Worm (Caenorhabditis elegans): ENCODE measurements around the gene F07B10.7.

Gene F07B10.7

ce11 chrV:11216137-11216536 is 44.4 kb downstream of the F07B10.7 start:
- TF ChIP-seq ztf-3 (GFP tag; optimal IDR thresholded peaks at IDR 0.05) = no peak
- no peak for TF ChIP-seq attf-3 (GFP tag; conservative IDR thresholded peaks at IDR 0.05)
- TF ChIP-seq tbx-9 (tag; optimal IDR thresholded peaks at IDR 0.05; ENCODE audit: borderline replicate concordance) = no peak
- no peak for TF ChIP-seq ama-1 (optimal IDR thresholded peaks at IDR 0.05)
- TF ChIP-seq ama-1 (GFP tag; optimal IDR thresholded peaks at IDR 0.05) = no peak
- no peak for TF ChIP-seq lag-1 (GFP tag; IDR thresholded peaks at IDR 0.05)
- TF ChIP-seq lsy-27 (tag; optimal IDR thresholded peaks at IDR 0.05; ENCODE audit: borderline replicate concordance, insufficient read depth) = no peak
- TF ChIP-seq sptf-2 (GFP tag; optimal IDR thresholded peaks at IDR 0.05) = no peak
- TF ChIP-seq lsl-1 (GFP tag; optimal IDR thresholded peaks at IDR 0.05) = no peak
- TF ChIP-seq mcd-1 (GFP tag; IDR thresholded peaks at IDR 0.05) = no peak
- TF ChIP-seq dox-1 (GFP tag; IDR thresholded peaks at IDR 0.05) = no peak
- TF ChIP-seq C06A6.2 (GFP tag; conservative IDR thresholded peaks at IDR 0.05) = no peak
- no peak for TF ChIP-seq B0019.2 (GFP tag; conservative IDR thresholded peaks at IDR 0.05)
- TF ChIP-seq ZK185.1 (tag; optimal IDR thresholded peaks at IDR 0.05; ENCODE audit: poor library complexity, severe bottlenecking) = no peak
- TF ChIP-seq ceh-58 (GFP tag; IDR thresholded peaks at IDR 0.05) = no peak
- TF ChIP-seq Y53G8AR.9 (GFP tag; conservative IDR thresholded peaks at IDR 0.05) = no peak
- no peak for TF ChIP-seq nhr-120 (GFP tag; IDR thresholded peaks at IDR 0.05)
- TF ChIP-seq nhr-90 (tag; optimal IDR thresholded peaks at IDR 0.05) = no peak
- no peak for TF ChIP-seq fkh-3 (tag; optimal IDR thresholded peaks at IDR 0.05)
- TF ChIP-seq ztf-18 (tag; optimal IDR thresholded peaks at IDR 0.05) = no peak
- no peak for TF ChIP-seq lin-35 (GFP tag; optimal IDR thresholded peaks at IDR 0.05)

- no peak for TF ChIP-seq mel-28 (tag; optimal IDR thresholded peaks at IDR 0.05; ENCODE audit: borderline replicate concordance)
- no peak for TF ChIP-seq ztf-28 (GFP tag; IDR thresholded peaks at IDR 0.05)
- no peak for TF ChIP-seq ztf-25 (GFP tag; IDR thresholded peaks at IDR 0.05)
- TF ChIP-seq ztf-3 (GFP tag; optimal IDR thresholded peaks at IDR 0.05) = no peak
- TF ChIP-seq rpc-1 (optimal IDR thresholded peaks at IDR 0.05) = no peak
- TF ChIP-seq rpc-1 (tag; optimal IDR thresholded peaks at IDR 0.05) = no peak
- no peak for TF ChIP-seq F22D6.2 (tag; optimal IDR thresholded peaks at IDR 0.05)
- TF ChIP-seq attf-6 (GFP tag; IDR thresholded peaks at IDR 0.05) = no peak
- no peak for TF ChIP-seq mxl-1 (tag; optimal IDR thresholded peaks at IDR 0.05)
- no peak for TF ChIP-seq bed-2 (GFP tag; IDR thresholded peaks at IDR 0.05)
- no peak for TF ChIP-seq K12H6.12 (tag; optimal IDR thresholded peaks at IDR 0.05)
- no peak for TF ChIP-seq snpc-1.1 (tag; optimal IDR thresholded peaks at IDR 0.05; ENCODE audit: insufficient read depth)
- no peak for TF ChIP-seq lin-40 (tag; optimal IDR thresholded peaks at IDR 0.05)
- no peak for TF ChIP-seq tbp1 (GFP tag; optimal IDR thresholded peaks at IDR 0.05)
- no peak for TF ChIP-seq chd-7 (tag; optimal IDR thresholded peaks at IDR 0.05)
Measured at ce11 chrV:11214569-11214968, 46.0 kb downstream of the F07B10.7 start.

- 0 out of 2 replicates have a peak, but pooled peaks have one; percentile 11 for TF ChIP-seq hmg-1.2 (GFP tag; IDR thresholded peaks at IDR 0.05)
- TF ChIP-seq him-1 (tag; optimal IDR thresholded peaks at IDR 0.05) = no peak
Measured at ce11 chrV:11211323-11211722, 49.2 kb downstream of the F07B10.7 start.
